Worm (Caenorhabditis elegans) whole organism, L4/young adult: ENCODE data around the gene F38A5.2.
"Not testable (repeated sequence)": the region's sequence is repeated elsewhere in the genome, so short reads cannot be mapped to it uniquely, and the experiment has no call there.

ENCODE experiments used
- W03F9.2 ChIP-seq: fragments of 150-350 bp; optimal IDR thresholded peaks from 2 replicates; lab custom pipeline; 2014; ENCODE audit warnings: missing biosample characterization, missing genetic modification characterization
- dao-5 ChIP-seq: sonication (generic microtip); optimal IDR thresholded peaks from 2 replicates; lab custom pipeline; 2016; ENCODE audit warnings: missing genotype, missing genetic modification characterization, moderate library complexity, missing compliant biosample characterization

- TF ChIP-seq dao-5, W03F9.2: not testable (repeated sequence)
Measured at ce11 chrIV:6591010-6591746, 6.0 kb upstream of the F38A5.2 start, which contains the start of the genes nspb-1 and nspb-2.
